Fruit fly (Drosophila melanogaster) whole organism, adult: ENCODE results near the gene alpha-Est5.

Source experiments
- CG12768 ChIP-seq: fragments of 200-800 bp; sonication (Bioruptor generic); optimal IDR thresholded peaks from 2 replicates; lab custom pipeline; 2017; ENCODE audit warnings: missing biosample characterization, missing genetic modification characterization, mild to moderate bottlenecking, moderate library complexity, missing genetic modification reagents
- CG1620 ChIP-seq: fragments of 200-800 bp; sonication (Bioruptor generic); optimal IDR thresholded peaks from 2 replicates; lab custom pipeline; 2016; ENCODE audit warnings: missing biosample characterization, missing genetic modification characterization
- CG33017 ChIP-seq: fragments of 200-800 bp; sonication (Bioruptor generic); optimal IDR thresholded peaks from 2 replicates; lab custom pipeline; 2018; ENCODE audit warnings: missing biosample characterization, mild to moderate bottlenecking, missing genetic modification characterization, moderate library complexity
- CG5204 ChIP-seq: fragments of 200-800 bp; sonication (Bioruptor generic); optimal IDR thresholded peaks from 2 replicates; lab custom pipeline; 2016; ENCODE audit warnings: missing biosample characterization, missing genetic modification characterization
- CG7101 ChIP-seq: fragments of 200-800 bp; sonication (Bioruptor generic); optimal IDR thresholded peaks from 2 replicates; lab custom pipeline; 2018; ENCODE audit warnings: missing biosample characterization, mild to moderate bottlenecking, missing genetic modification characterization, moderate library complexity
- Mnt ChIP-seq: fragments of 200-800 bp; sonication (Bioruptor generic); optimal IDR thresholded peaks from 2 replicates; lab custom pipeline; 2016; ENCODE audit warnings: missing biosample characterization, mild to moderate bottlenecking, missing genetic modification characterization
- bab1 ChIP-seq: fragments of 200-800 bp; sonication (Bioruptor generic); optimal IDR thresholded peaks from 3 replicates; lab custom pipeline; 2019; ENCODE audit warnings: missing biosample characterization, mild to moderate bottlenecking, missing genetic modification characterization, moderate library complexity
- pad ChIP-seq: fragments of 200-800 bp; sonication (Bioruptor generic); optimal IDR thresholded peaks from 3 replicates; lab custom pipeline; 2017; ENCODE audit warnings: missing biosample characterization, missing genetic modification characterization, mild to moderate bottlenecking, moderate library complexity, missing genetic modification reagents
- toe ChIP-seq: fragments of 200-800 bp; sonication (Bioruptor generic); optimal IDR thresholded peaks from 2 replicates; lab custom pipeline; 2016; ENCODE audit warnings: missing biosample characterization, missing genetic modification characterization

dm6 chr3R:7490884-7491283 is 45.3 kb downstream of the alpha-Est5 start:
- TF ChIP-seq Mnt (GFP tag; lab: Kevin White, UChicago): no peak
- TF ChIP-seq bab1 (GFP tag; lab: Kevin White, UChicago): peak; percentile 48
- TF ChIP-seq pad (GFP tag; lab: Kevin White, UChicago): no peak
- TF ChIP-seq CG7101: no peak
- TF ChIP-seq CG1620 (GFP tag; lab: Kevin White, UChicago): no peak
- no peak for TF ChIP-seq CG33017 (tag; lab: Kevin White, UChicago)
- no peak for TF ChIP-seq CG12768 (GFP tag; lab: Kevin White, UChicago)
- no peak for TF ChIP-seq CG5204 (GFP tag; lab: Kevin White, UChicago)
- TF ChIP-seq toe (GFP tag; lab: Kevin White, UChicago): no peak
